Worm (Caenorhabditis elegans) whole organism, young adult: Measurements from ENCODE around the gene tag-65.

ENCODE experiments used
- B0019.2 ChIP-seq: fragments of 200-800 bp; sonication (Bioruptor generic); conservative IDR thresholded peaks from 2 replicates; pipeline ENCODE4 v1.3.6; 2022; ENCODE audit warnings: missing genetic modification reagents, missing genetic modification characterization, missing compliant biosample characterization
- F23B12.7 ChIP-seq: sonication (generic microtip); optimal IDR thresholded peaks from 2 replicates; lab custom pipeline; 2017; ENCODE audit warnings: missing genetic modification characterization, mild to moderate bottlenecking, missing compliant biosample characterization, antibody characterized with exemption, moderate library complexity; ENCODE audit not compliant: insufficient read depth
- F55B11.4 ChIP-seq: sonication (generic microtip); optimal IDR thresholded peaks from 2 replicates; lab custom pipeline; 2016; ENCODE audit warnings: missing compliant biosample characterization, missing genetic modification characterization, borderline replicate concordance; ENCODE audit not compliant: insufficient read depth
- K11D2.4 ChIP-seq: fragments of 200-800 bp; sonication (Bioruptor generic); IDR thresholded peaks from 2 replicates; pipeline ENCODE4 v1.3.6; 2022; ENCODE audit warnings: missing genetic modification reagents, missing genetic modification characterization, missing compliant biosample characterization
- Y53F4B.3 ChIP-seq: fragments of 200-800 bp; sonication (Bioruptor generic); IDR thresholded peaks from 2 replicates; pipeline ENCODE4 v1.3.6; 2022; ENCODE audit warnings: missing genetic modification reagents, missing genetic modification characterization, missing compliant biosample characterization
- Y56A3A.18 ChIP-seq: fragments of 200-800 bp; sonication (Bioruptor generic); IDR thresholded peaks from 2 replicates; pipeline ENCODE4 v1.3.6; 2022; ENCODE audit warnings: missing genetic modification reagents, missing genetic modification characterization, missing compliant biosample characterization
- Y67H2A.10 ChIP-seq: fragments of 200-800 bp; sonication (Bioruptor generic); conservative IDR thresholded peaks from 2 replicates; pipeline ENCODE4 v1.3.6; 2022; ENCODE audit warnings: missing genetic modification reagents, missing genetic modification characterization, missing compliant biosample characterization
- Y79H2A.3 ChIP-seq: fragments of 200-800 bp; sonication (Bioruptor generic); conservative IDR thresholded peaks from 2 replicates; pipeline ENCODE4 v1.3.6; 2022; ENCODE audit warnings: missing genetic modification reagents, missing genetic modification characterization, missing compliant biosample characterization
- ZK185.1 ChIP-seq: sonication (generic microtip); optimal IDR thresholded peaks from 2 replicates; lab custom pipeline; 2016; ENCODE audit warnings: mild to moderate bottlenecking, missing genetic modification characterization, missing compliant biosample characterization; ENCODE audit not compliant: poor library complexity, severe bottlenecking
- aptf-2 ChIP-seq: fragments of 200-800 bp; sonication (Bioruptor generic); conservative IDR thresholded peaks from 2 replicates; pipeline ENCODE4 v1.3.6; 2022; ENCODE audit warnings: missing genetic modification reagents, missing genetic modification characterization, missing compliant biosample characterization
- aptf-3 ChIP-seq: fragments of 200-800 bp; sonication (Bioruptor generic); IDR thresholded peaks from 2 replicates; pipeline ENCODE4 v1.3.6; 2022; ENCODE audit warnings: missing genetic modification characterization, missing compliant biosample characterization
- atf-7 ChIP-seq: sonication (generic microtip); optimal IDR thresholded peaks from 2 replicates; lab custom pipeline; 2017; ENCODE audit warnings: mild to moderate bottlenecking, missing genetic modification characterization, missing compliant biosample characterization
- cebp-1 ChIP-seq, 2 experiments: fragments of 200-800 bp in 1 of 2; sonication (Bioruptor generic) in 1 of 2; sonication (generic microtip) in 1 of 2; IDR thresholded peaks in 1 of 2; optimal IDR thresholded peaks in 1 of 2; 2 replicates each; pipeline versions ENCODE4 v1.3.6 to Lab custom; 2017 to 2022; ENCODE audit warnings: missing compliant biosample characterization in 2 of 2, missing genetic modification characterization in 2 of 2, mild to moderate bottlenecking in 1 of 2, missing genetic modification reagents in 1 of 2, moderate library complexity in 1 of 2
- cebp-2 ChIP-seq: fragments of 200-800 bp; sonication (Bioruptor generic); IDR thresholded peaks from 2 replicates; pipeline ENCODE4 v1.3.6; 2022; ENCODE audit warnings: missing genetic modification characterization, missing compliant biosample characterization
- ceh-27 ChIP-seq: fragments of 200-800 bp; sonication (Bioruptor generic); optimal IDR thresholded peaks from 2 replicates; lab custom pipeline; 2018; ENCODE audit warnings: mild to moderate bottlenecking, missing genetic modification characterization, moderate library complexity, missing compliant biosample characterization
- ceh-58 ChIP-seq: fragments of 200-800 bp; sonication (Bioruptor generic); IDR thresholded peaks from 2 replicates; pipeline ENCODE4 v1.3.6; 2022; ENCODE audit warnings: missing genetic modification characterization, missing compliant biosample characterization
- chd-7 ChIP-seq: sonication (generic microtip); optimal IDR thresholded peaks from 2 replicates; lab custom pipeline; 2016; ENCODE audit warnings: mild to moderate bottlenecking, missing genetic modification characterization, moderate library complexity, missing compliant biosample characterization
- die-1 ChIP-seq: sonication (generic microtip); optimal IDR thresholded peaks from 2 replicates; lab custom pipeline; 2016; ENCODE audit warnings: missing genotype, mild to moderate bottlenecking, missing genetic modification characterization, missing compliant biosample characterization
- dpl-1 ChIP-seq: fragments of 150-350 bp; optimal IDR thresholded peaks from 2 replicates; lab custom pipeline; 2014; ENCODE audit warnings: missing biosample characterization, missing genetic modification reagents, missing genetic modification characterization
- egrh-3 ChIP-seq: fragments of 200-800 bp; sonication (Bioruptor generic); IDR thresholded peaks from 2 replicates; pipeline ENCODE4 v1.3.6; 2022; ENCODE audit warnings: missing genetic modification reagents, missing genetic modification characterization, missing compliant biosample characterization
- hlh-12 ChIP-seq: sonication (generic microtip); optimal IDR thresholded peaks from 2 replicates; lab custom pipeline; 2016; ENCODE audit warnings: missing genetic modification characterization, missing compliant biosample characterization
- hlh-26 ChIP-seq: fragments of 200-800 bp; sonication (Bioruptor generic); conservative IDR thresholded peaks from 2 replicates; pipeline ENCODE4 v1.3.6; 2022; ENCODE audit warnings: missing genetic modification reagents, missing genetic modification characterization, missing compliant biosample characterization
- let-607 ChIP-seq, 2 experiments: fragments of 200-800 bp in 1 of 2; sonication (Bioruptor generic) in 1 of 2; sonication (generic microtip) in 1 of 2; optimal IDR thresholded peaks; 2 replicates each; lab custom pipeline; 2016 to 2018; ENCODE audit warnings: mild to moderate bottlenecking in 2 of 2, missing compliant biosample characterization in 2 of 2, missing genetic modification characterization in 2 of 2, moderate library complexity in 2 of 2, missing genotype in 1 of 2
- lin-26 ChIP-seq: fragments of 200-800 bp; sonication (Bioruptor generic); IDR thresholded peaks from 2 replicates; pipeline ENCODE4 v1.3.6; 2022; ENCODE audit warnings: missing genetic modification reagents, missing genetic modification characterization, missing compliant biosample characterization
- lin-54 ChIP-seq: fragments of 200-800 bp; sonication (Bioruptor generic); optimal IDR thresholded peaks from 2 replicates; lab custom pipeline; 2018; ENCODE audit warnings: mild to moderate bottlenecking, missing genetic modification characterization, missing compliant biosample characterization
- lir-1 ChIP-seq: fragments of 200-800 bp; sonication (Bioruptor generic); conservative IDR thresholded peaks from 2 replicates; pipeline ENCODE4 v1.3.6; 2022; ENCODE audit warnings: missing genetic modification reagents, missing genetic modification characterization, missing compliant biosample characterization
- lsy-27 ChIP-seq: sonication (generic microtip); optimal IDR thresholded peaks from 2 replicates; lab custom pipeline; 2017; ENCODE audit warnings: missing genetic modification characterization, mild to moderate bottlenecking, missing compliant biosample characterization, antibody characterized with exemption, missing genotype, borderline replicate concordance; ENCODE audit not compliant: insufficient read depth
- madf-8 ChIP-seq: fragments of 200-800 bp; sonication (Bioruptor generic); conservative IDR thresholded peaks from 2 replicates; pipeline ENCODE4 v1.3.6; 2022; ENCODE audit warnings: missing genetic modification reagents, missing genetic modification characterization, missing compliant biosample characterization
- mcd-1 ChIP-seq: fragments of 200-800 bp; sonication (Bioruptor generic); IDR thresholded peaks from 2 replicates; pipeline ENCODE4 v1.3.6; 2022; ENCODE audit warnings: missing genetic modification reagents, missing genetic modification characterization, missing compliant biosample characterization
- mel-28 ChIP-seq: sonication (generic microtip); optimal IDR thresholded peaks from 2 replicates; lab custom pipeline; 2016; ENCODE audit warnings: borderline replicate concordance, mild to moderate bottlenecking, missing genetic modification characterization, missing compliant biosample characterization
- mxl-1 ChIP-seq: sonication (generic microtip); optimal IDR thresholded peaks from 2 replicates; lab custom pipeline; 2016; ENCODE audit warnings: missing genetic modification characterization, missing compliant biosample characterization
- nfya-1 ChIP-seq: sonication (generic microtip); optimal IDR thresholded peaks from 2 replicates; lab custom pipeline; 2017; ENCODE audit warnings: antibody characterized with exemption, missing compliant biosample characterization, missing genetic modification characterization, borderline replicate concordance; ENCODE audit not compliant: insufficient read depth
- rcor-1 ChIP-seq: fragments of 200-800 bp; sonication (Bioruptor generic); IDR thresholded peaks from 2 replicates; pipeline ENCODE4 v1.3.6; 2022; ENCODE audit warnings: missing genetic modification reagents, missing genetic modification characterization, missing compliant biosample characterization
- sdz-38 ChIP-seq: sonication (generic microtip); optimal IDR thresholded peaks from 2 replicates; lab custom pipeline; 2016; ENCODE audit warnings: missing genotype, missing genetic modification characterization, missing compliant biosample characterization
- sea-2 ChIP-seq: fragments of 200-800 bp; sonication (Bioruptor generic); IDR thresholded peaks from 2 replicates; pipeline ENCODE4 v1.3.6; 2022; ENCODE audit warnings: missing genetic modification characterization, missing compliant biosample characterization
- sptf-2 ChIP-seq: fragments of 200-800 bp; sonication (Bioruptor generic); optimal IDR thresholded peaks from 2 replicates; lab custom pipeline; 2018; ENCODE audit warnings: mild to moderate bottlenecking, missing genetic modification characterization, missing compliant biosample characterization
- tbx-9 ChIP-seq: sonication (generic microtip); optimal IDR thresholded peaks from 2 replicates; lab custom pipeline; 2016; ENCODE audit warnings: borderline replicate concordance, missing genetic modification characterization, inconsistent platforms, missing compliant biosample characterization
- unc-130 ChIP-seq: sonication (generic microtip); optimal IDR thresholded peaks from 2 replicates; lab custom pipeline; 2016; ENCODE audit warnings: missing genetic modification reagents, missing genetic modification characterization, missing compliant biosample characterization
- zim-3 ChIP-seq: sonication (generic microtip); optimal IDR thresholded peaks from 2 replicates; lab custom pipeline; 2017; ENCODE audit warnings: mild to moderate bottlenecking, missing genetic modification characterization, moderate library complexity, missing compliant biosample characterization
- ztf-25 ChIP-seq: fragments of 200-800 bp; sonication (Bioruptor generic); IDR thresholded peaks from 2 replicates; pipeline ENCODE4 v1.3.6; 2022; ENCODE audit warnings: missing genetic modification reagents, missing genetic modification characterization, missing compliant biosample characterization
- ztf-26 ChIP-seq: sonication (generic microtip); optimal IDR thresholded peaks from 2 replicates; lab custom pipeline; 2017; ENCODE audit warnings: missing genetic modification characterization, missing compliant biosample characterization

Gene tag-65

DNA sequence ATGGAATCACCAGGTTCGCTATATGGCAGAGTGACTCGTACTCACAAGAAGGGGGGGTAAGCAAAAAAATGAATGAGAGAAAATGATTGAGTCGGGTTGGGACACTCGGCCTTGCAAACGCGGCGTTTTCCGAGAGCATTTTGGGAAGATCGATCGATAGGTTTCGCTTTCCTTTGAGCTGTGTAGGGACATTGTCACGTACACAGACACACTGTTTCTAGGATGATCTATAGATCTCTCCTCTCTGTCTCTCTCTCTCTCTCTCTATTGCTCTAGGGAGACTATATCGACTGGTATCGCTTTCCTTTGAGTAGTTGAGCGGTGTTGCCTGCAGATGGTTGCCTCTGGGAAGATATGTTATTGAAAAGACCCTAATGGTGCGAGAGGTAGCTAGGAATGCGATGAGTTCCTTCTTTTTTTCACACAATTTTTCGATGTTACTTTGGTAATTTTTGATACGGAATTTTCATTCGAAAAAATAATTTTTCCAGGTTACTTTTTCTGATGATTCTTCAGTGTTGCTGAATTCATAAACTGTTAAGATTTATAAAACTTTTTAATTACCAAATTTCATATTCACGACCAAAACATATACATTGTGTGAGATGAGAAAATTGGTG lies 28.5 kb downstream of the tag-65 start, which contains the start of gene H37A05.4 (continued):
- TF ChIP-seq hlh-26 (GFP tag; lab: Robert Waterston, UW) (no peak), lsy-27 (tag; lab: Kevin White, UChicago) (no peak), tbx-9 (tag; lab: Kevin White, UChicago) (no peak), Y67H2A.10 (GFP tag; lab: Robert Waterston, UW) (peak; percentile 26; the same call in 1 of the 2 replicates), zim-3 (peak; percentile 84), ZK185.1 (tag; lab: Kevin White, UChicago) (no peak), sptf-2 (no peak), cebp-2 (GFP tag; lab: Robert Waterston, UW) (no peak), lin-54 (GFP tag; lab: Kevin White, UChicago) (peak; percentile 8), ceh-27 (GFP tag; lab: Kevin White, UChicago) (no peak), lir-1 (GFP tag; lab: Robert Waterston, UW) (no peak), mel-28 (tag; lab: Kevin White, UChicago) (no peak), nfya-1 (tag; lab: Kevin White, UChicago) (no peak), die-1 (peak; percentile 30), chd-7 (tag; lab: Kevin White, UChicago) (peak; percentile 55), cebp-1 (GFP tag; IDR thresholded peaks at IDR 0.05; lab: Robert Waterston, UW) (no peak), cebp-1 (tag; optimal IDR thresholded peaks at IDR 0.05; lab: Kevin White, UChicago) (peak; percentile 81), aptf-3 (peak; percentile 94; the same call in 1 of the 2 replicates)

DNA sequence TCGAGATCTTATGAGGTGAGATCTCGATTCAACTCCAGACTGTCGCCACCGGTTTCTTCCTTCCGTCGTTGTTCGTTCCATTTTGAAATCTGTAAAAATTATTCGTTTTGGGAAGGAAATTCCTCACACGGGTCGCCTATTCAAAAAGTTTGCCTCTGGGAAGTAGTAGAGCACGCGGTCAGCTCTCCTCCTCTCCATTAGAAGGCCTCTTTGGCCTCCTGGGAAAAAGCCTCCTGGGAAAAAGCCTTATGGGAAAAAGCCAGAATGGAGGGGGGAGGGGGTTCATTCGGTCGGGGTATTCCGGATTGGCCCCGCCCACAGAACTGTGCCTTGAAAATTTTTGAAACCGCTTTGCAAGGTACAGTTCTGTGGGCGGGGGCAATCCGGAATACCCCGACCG lies 30.8 kb downstream of the tag-65 start:
- TF ChIP-seq atf-7 (no peak), rcor-1 (peak; percentile 24; the same call in 1 of the 2 replicates), B0019.2 (GFP tag; lab: Robert Waterston, UW) (no peak), hlh-12 (tag; lab: Kevin White, UChicago) (no peak), Y79H2A.3 (GFP tag; lab: Robert Waterston, UW) (0 out of 2 replicates have a peak, but pooled peaks have one; percentile 35), Y56A3A.18 (GFP tag; lab: Robert Waterston, UW) (no peak), aptf-3 (peak; percentile 99), ceh-58 (GFP tag; lab: Robert Waterston, UW) (no peak), dpl-1 (GFP tag; lab: Kevin White, UChicago) (no peak), F23B12.7 (tag; lab: Kevin White, UChicago) (no peak), F55B11.4 (tag; lab: Kevin White, UChicago) (no peak), madf-8 (GFP tag; lab: Robert Waterston, UW) (0 out of 2 replicates have a peak, but pooled peaks have one; percentile 6), aptf-2 (GFP tag; lab: Robert Waterston, UW) (peak; percentile 99), mxl-1 (no peak), lin-26 (0 out of 2 replicates have a peak, but pooled peaks have one; percentile 27), mcd-1 (GFP tag; lab: Robert Waterston, UW) (no peak), sea-2 (GFP tag; lab: Robert Waterston, UW) (no peak), sdz-38 (tag; lab: Kevin White, UChicago) (no peak), ztf-25 (GFP tag; lab: Robert Waterston, UW) (no peak), K11D2.4 (GFP tag; lab: Robert Waterston, UW) (no peak), unc-130 (no peak), egrh-3 (no peak), ztf-26 (no peak), Y53F4B.3 (no peak), let-607 (tag; optimal IDR thresholded peaks at IDR 0.05; lab: Kevin White, UChicago) (no peak)
